Fruit fly (Drosophila melanogaster) whole organism, embryonic: ENCODE results near the gene esc.

Experiments
- CG10147 ChIP-seq: fragments of 200-800 bp; sonication (Bioruptor generic); optimal IDR thresholded peaks from 2 replicates; lab custom pipeline; 2019; ENCODE audit warnings: missing biosample characterization, mild to moderate bottlenecking, missing genetic modification characterization, moderate library complexity
- CG10267 ChIP-seq: fragments of 200-800 bp; sonication (Bioruptor generic); optimal IDR thresholded peaks from 2 replicates; lab custom pipeline; 2018; ENCODE audit warnings: missing biosample characterization, mild to moderate bottlenecking, missing genetic modification characterization, moderate library complexity
- CG13424 ChIP-seq: fragments of 200-800 bp; sonication (Bioruptor generic); optimal IDR thresholded peaks from 2 replicates; lab custom pipeline; 2019; ENCODE audit warnings: missing biosample characterization, mild to moderate bottlenecking, missing genetic modification characterization, moderate library complexity
- CG14860 ChIP-seq: fragments of 200-800 bp; sonication (Bioruptor generic); IDR thresholded peaks from 3 replicates; pipeline ENCODE4 v1.3.6; 2022; ENCODE audit warnings: missing biosample characterization, missing genetic modification characterization; ENCODE audit not compliant: partially characterized antibody
- CG15479 ChIP-seq: fragments of 200-800 bp; sonication (Bioruptor generic); optimal IDR thresholded peaks from 3 replicates; lab custom pipeline; 2019; ENCODE audit warnings: missing biosample characterization, mild to moderate bottlenecking, missing genetic modification characterization, moderate library complexity
- CG15601 ChIP-seq: fragments of 200-800 bp; sonication (Bioruptor generic); optimal IDR thresholded peaks from 3 replicates; lab custom pipeline; 2019; ENCODE audit warnings: missing biosample characterization, mild to moderate bottlenecking, missing genetic modification characterization, moderate library complexity
- CG15696 ChIP-seq: fragments of 200-800 bp; sonication (Bioruptor generic); optimal IDR thresholded peaks from 2 replicates; lab custom pipeline; 2019; ENCODE audit warnings: missing biosample characterization, mild to moderate bottlenecking, missing genetic modification characterization, moderate library complexity
- CG17186 ChIP-seq: fragments of 200-800 bp; sonication (Bioruptor generic); optimal IDR thresholded peaks from 3 replicates; lab custom pipeline; 2017; ENCODE audit warnings: missing biosample characterization, missing genetic modification reagents, missing genetic modification characterization
- CG2116 ChIP-seq: fragments of 200-800 bp; sonication (Bioruptor generic); optimal IDR thresholded peaks from 3 replicates; lab custom pipeline; 2018; ENCODE audit warnings: missing biosample characterization, mild to moderate bottlenecking, missing genetic modification characterization
- CG2129 ChIP-seq: fragments of 200-800 bp; sonication (Bioruptor generic); IDR thresholded peaks from 2 replicates; pipeline ENCODE4 v1.3.6; 2022; ENCODE audit warnings: missing biosample characterization, missing genetic modification characterization; ENCODE audit not compliant: partially characterized antibody
- CG2712 ChIP-seq: fragments of 200-800 bp; optimal IDR thresholded peaks from 3 replicates; lab custom pipeline; 2019; ENCODE audit warnings: missing biosample characterization, mild to moderate bottlenecking, missing genetic modification characterization, moderate library complexity
- CG30403 ChIP-seq: fragments of 200-800 bp; sonication (Bioruptor generic); optimal IDR thresholded peaks from 3 replicates; lab custom pipeline; 2016; ENCODE audit warnings: missing biosample characterization, missing genetic modification characterization
- CG31441 ChIP-seq: fragments of 200-800 bp; sonication (Bioruptor generic); IDR thresholded peaks from 2 replicates; pipeline ENCODE4 v1.3.6; 2022; ENCODE audit warnings: missing biosample characterization, missing genetic modification characterization
- CG32532 ChIP-seq: fragments of 200-800 bp; sonication (Bioruptor generic); IDR thresholded peaks from 2 replicates; pipeline ENCODE4 v1.3.6; 2022; ENCODE audit warnings: missing biosample characterization, missing genetic modification characterization
- CG5245 ChIP-seq: fragments of 200-800 bp; sonication (Bioruptor generic); optimal IDR thresholded peaks from 3 replicates; lab custom pipeline; 2016; ENCODE audit warnings: missing biosample characterization, missing genetic modification characterization
- CG7745 ChIP-seq: fragments of 200-800 bp; sonication (Bioruptor generic); optimal IDR thresholded peaks from 2 replicates; lab custom pipeline; 2018; ENCODE audit warnings: missing biosample characterization, mild to moderate bottlenecking, missing genetic modification characterization, moderate library complexity
- CG8924 ChIP-seq: fragments of 200-800 bp; optimal IDR thresholded peaks from 3 replicates; lab custom pipeline; 2019; ENCODE audit warnings: missing biosample characterization, mild to moderate bottlenecking, missing genetic modification characterization, moderate library complexity
- CG9727 ChIP-seq: fragments of 200-800 bp; sonication (Bioruptor generic); optimal IDR thresholded peaks from 3 replicates; lab custom pipeline; 2017; ENCODE audit warnings: missing biosample characterization, mild to moderate bottlenecking, missing genetic modification characterization
- Dfd ChIP-seq, 2 experiments: fragments of >200 bp; optimal IDR thresholded peaks; 2 replicates each; lab custom pipeline; 2017; ENCODE audit warnings: missing biosample characterization in 2 of 2, missing genetic modification characterization in 2 of 2
- Doc3 ChIP-seq: fragments of 200-800 bp; sonication (Bioruptor generic); IDR thresholded peaks from 3 replicates; pipeline ENCODE4 v1.3.6; 2022; ENCODE audit warnings: missing biosample characterization, missing genetic modification characterization; ENCODE audit not compliant: partially characterized antibody
- Fer2 ChIP-seq: fragments of 200-800 bp; sonication (Bioruptor generic); optimal IDR thresholded peaks from 2 replicates; lab custom pipeline; 2018; ENCODE audit warnings: missing biosample characterization, mild to moderate bottlenecking, missing genetic modification characterization, moderate library complexity
- Hey ChIP-seq: fragments of 200-800 bp; sonication (Bioruptor generic); optimal IDR thresholded peaks from 3 replicates; lab custom pipeline; 2018; ENCODE audit warnings: missing biosample characterization, mild to moderate bottlenecking, missing genetic modification characterization
- Lhr ChIP-seq: fragments of 200-800 bp; sonication (Bioruptor generic); optimal IDR thresholded peaks from 3 replicates; lab custom pipeline; 2017; ENCODE audit warnings: mild to moderate bottlenecking, missing biosample characterization, missing genetic modification reagents, missing genetic modification characterization
- Med ChIP-seq: fragments of 200-800 bp; sonication (Bioruptor generic); peaks from one replicate; lab custom pipeline; 2016; ENCODE audit warnings: missing biosample characterization, missing genetic modification characterization, mild to moderate bottlenecking, inconsistent platforms, moderate library complexity
- PHDP ChIP-seq: fragments of 200-800 bp; sonication (Bioruptor generic); optimal IDR thresholded peaks from 3 replicates; lab custom pipeline; 2018; ENCODE audit warnings: missing biosample characterization, mild to moderate bottlenecking, missing genetic modification characterization, moderate library complexity
- Pdp1 ChIP-seq, 2 experiments: fragments of 200-800 bp; sonication (Bioruptor generic); optimal IDR thresholded peaks; 3 replicates each; lab custom pipeline; 2016; ENCODE audit warnings: missing biosample characterization in 2 of 2, missing genetic modification characterization in 2 of 2, mild to moderate bottlenecking in 1 of 2, moderate library complexity in 1 of 2
- Scr ChIP-seq: fragments of 200-800 bp; sonication (Bioruptor generic); IDR thresholded peaks from 2 replicates; pipeline ENCODE4 v1.3.6; 2022; ENCODE audit warnings: missing biosample characterization, missing genetic modification characterization; ENCODE audit not compliant: partially characterized antibody
- Stat92E ChIP-seq, 3 experiments: fragments of >200 bp in 2 of 3; fragments of 200-800 bp in 1 of 3; sonication (Bioruptor generic) in 1 of 3; optimal IDR thresholded peaks; 2 replicates each; lab custom pipeline; 2017 to 2019; ENCODE audit warnings: missing biosample characterization in 3 of 3, missing genetic modification characterization in 3 of 3, mild to moderate bottlenecking in 1 of 3, moderate library complexity in 1 of 3
- Vsx1 ChIP-seq: fragments of 200-800 bp; sonication (Bioruptor generic); optimal IDR thresholded peaks from 2 replicates; lab custom pipeline; 2017; ENCODE audit warnings: missing biosample characterization, mild to moderate bottlenecking, missing genetic modification characterization, missing genetic modification reagents
- amos ChIP-seq: fragments of 200-800 bp; sonication (Bioruptor generic); IDR thresholded peaks from 2 replicates; pipeline ENCODE4 v1.3.6; 2022; ENCODE audit warnings: missing biosample characterization, missing genetic modification characterization; ENCODE audit not compliant: partially characterized antibody
- ato ChIP-seq: fragments of 200-800 bp; sonication (Bioruptor generic); IDR thresholded peaks from 2 replicates; pipeline ENCODE4 v1.3.6; 2022; ENCODE audit warnings: missing biosample characterization, missing genetic modification characterization; ENCODE audit not compliant: partially characterized antibody
- bcd ChIP-seq: fragments of 200-800 bp; sonication (Bioruptor generic); optimal IDR thresholded peaks from 2 replicates; lab custom pipeline; 2017; ENCODE audit warnings: missing biosample characterization, mild to moderate bottlenecking, missing genetic modification characterization
- cas ChIP-seq: fragments of 200-800 bp; sonication (Bioruptor generic); IDR thresholded peaks from 2 replicates; pipeline ENCODE4 v1.3.6; 2022; ENCODE audit warnings: missing biosample characterization, missing genetic modification characterization
- gem ChIP-seq: fragments of 200-800 bp; sonication (Bioruptor generic); optimal IDR thresholded peaks from 2 replicates; lab custom pipeline; 2019; ENCODE audit warnings: missing biosample characterization, mild to moderate bottlenecking, missing genetic modification characterization, moderate library complexity
- lilli ChIP-seq: fragments of 200-800 bp; sonication (Bioruptor generic); optimal IDR thresholded peaks from 3 replicates; lab custom pipeline; 2016; ENCODE audit warnings: missing biosample characterization, missing genetic modification characterization
- sc ChIP-seq, 3 experiments: fragments of >200 bp in 2 of 3; fragments of 200-800 bp in 1 of 3; sonication (Bioruptor generic) in 1 of 3; optimal IDR thresholded peaks; 2 replicates in 2 of 3; 3 replicates in 1 of 3; lab custom pipeline; 2017; ENCODE audit warnings: mild to moderate bottlenecking in 1 of 3, missing biosample characterization in 1 of 3, missing genetic modification characterization in 1 of 3, missing genetic modification reagents in 1 of 3
- stc ChIP-seq: fragments of 200-800 bp; sonication (Bioruptor generic); IDR thresholded peaks from 2 replicates; pipeline ENCODE4 v1.3.6; 2022; ENCODE audit warnings: missing biosample characterization, missing genetic modification characterization
- vnd ChIP-seq: fragments of 200-800 bp; sonication (Bioruptor generic); IDR thresholded peaks from 3 replicates; pipeline ENCODE4 v1.3.6; 2022; ENCODE audit warnings: missing biosample characterization, missing genetic modification characterization; ENCODE audit not compliant: partially characterized antibody
- zen ChIP-seq: fragments of 200-800 bp; sonication (Bioruptor generic); optimal IDR thresholded peaks from 3 replicates; lab custom pipeline; 2018; ENCODE audit warnings: missing biosample characterization, mild to moderate bottlenecking, missing genetic modification characterization, moderate library complexity

esc gene

dm6 chr2L:11813665-11814087 is 15.5 kb downstream of the esc start, which contains the start of gene CycY (continued):
- TF ChIP-seq Pdp1 (GFP tag; optimal IDR thresholded peaks at IDR 0.05; lab: Kevin White, UChicago) (peak in 1 of 2 experiments; percentile 19), CG15601 (tag; lab: Kevin White, UChicago) (peak; percentile 35), CG31441 (GFP tag; lab: Robert Waterston, UW) (peak; percentile 38; the same call in 1 of the 2 replicates), CG14860 (GFP tag; lab: Robert Waterston, UW) (peak; percentile 20; the same call in 1 of the 3 replicates), Fer2 (tag; lab: Kevin White, UChicago) (no peak), PHDP (tag; lab: Kevin White, UChicago) (no peak), Hey (tag; lab: Kevin White, UChicago) (no peak), vnd (peak; percentile 41; the same call in 1 of the 3 replicates), CG15479 (GFP tag; lab: Kevin White, UChicago) (no peak), sc (optimal IDR thresholded peaks at IDR 0.05; lab: Kevin White, UChicago) (no peak), sc (GFP tag; optimal IDR thresholded peaks at IDR 0.05; lab: Kevin White, UChicago) (no peak), ato (GFP tag; lab: Robert Waterston, UW) (0 out of 2 replicates have a peak, but pooled peaks have one; percentile 35), Doc3 (GFP tag; lab: Robert Waterston, UW) (peak; percentile 70), Scr (GFP tag; lab: Robert Waterston, UW) (peak; percentile 79), CG30403 (GFP tag; lab: Kevin White, UChicago) (peak; percentile 34), gem (tag; lab: Kevin White, UChicago) (peak; percentile 57), CG17186 (GFP tag; lab: Kevin White, UChicago) (peak; percentile 27), CG8924 (tag; lab: Kevin White, UChicago) (peak; percentile 33), CG2712 (tag; lab: Kevin White, UChicago) (peak; percentile 67), CG5245 (GFP tag; lab: Kevin White, UChicago) (peak; percentile 6), CG9727 (peak; percentile 27), CG2116 (GFP tag; lab: Kevin White, UChicago) (peak; percentile 83), Med (GFP tag; lab: Kevin White, UChicago) (peak; percentile 80), stc (no peak), CG10267 (peak; percentile 73), CG7745 (tag; lab: Kevin White, UChicago) (no peak), cas (no peak), Lhr (GFP tag; lab: Kevin White, UChicago) (peak; percentile 78), Stat92E (GFP tag; optimal IDR thresholded peaks at IDR 0.05; lab: Kevin White, UChicago) (peak in 1 of 3 experiments; percentile 6), CG32532 (no peak), amos (GFP tag; lab: Robert Waterston, UW) (peak; percentile 68), Dfd (GFP tag; optimal IDR thresholded peaks at IDR 0.05; lab: Kevin White, UChicago) (no peak), lilli (GFP tag; lab: Kevin White, UChicago) (no peak), CG15696 (tag; lab: Kevin White, UChicago) (peak; percentile 15), CG13424 (tag; lab: Kevin White, UChicago) (peak; percentile 14), Vsx1 (GFP tag; lab: Kevin White, UChicago) (peak; percentile 5), CG10147 (GFP tag; lab: Kevin White, UChicago) (peak; percentile 2), bcd (GFP tag; lab: Kevin White, UChicago) (no peak), zen (tag; lab: Kevin White, UChicago) (peak; percentile 67), CG2129 (GFP tag; lab: Robert Waterston, UW) (peak; percentile 67)
